Fruit fly (Drosophila melanogaster): Measurements from ENCODE around the gene Syx7.

Gene Syx7

DNA sequence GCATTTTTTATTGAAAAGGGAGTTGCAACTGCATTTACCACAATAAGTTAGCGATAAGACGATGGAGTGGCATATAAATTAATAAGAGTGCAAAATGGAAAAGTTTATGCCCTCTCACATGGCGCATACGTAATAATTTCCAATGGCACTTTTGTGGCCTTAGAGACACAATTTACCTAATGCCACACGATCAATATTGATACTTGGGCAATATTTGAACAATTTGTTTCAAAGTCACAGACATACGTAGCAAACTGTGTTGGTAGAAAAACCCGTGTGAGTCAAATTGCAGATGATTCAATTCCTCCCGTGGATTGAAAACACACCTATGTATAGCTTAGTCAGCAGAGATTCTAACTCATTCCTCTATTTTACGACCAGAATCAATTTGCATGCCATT lies 33.5 kb upstream of the Syx7 start (continued):
- TF ChIP-seq esg (GFP tag; conservative IDR thresholded peaks at IDR 0.05) (no peak), Asciz (GFP tag; optimal IDR thresholded peaks at IDR 0.05) (peak; percentile 61), CG10565 (GFP tag; optimal IDR thresholded peaks at IDR 0.05) (no peak), Antp (GFP tag; optimal IDR thresholded peaks at IDR 0.05) (no peak), CG6689 (GFP tag; IDR thresholded peaks at IDR 0.05) (no peak), Rx (GFP tag; IDR thresholded peaks at IDR 0.05) (peak; percentile 25; the same call in 1 of the 2 replicates), stc (GFP tag; IDR thresholded peaks at IDR 0.05) (peak; percentile 45; the same call in 1 of the 2 replicates), gsb (GFP tag; IDR thresholded peaks at IDR 0.05) (no peak), pan (optimal IDR thresholded peaks at IDR 0.05) (no peak), pan (GFP tag; optimal IDR thresholded peaks at IDR 0.05 in 1 of 2, IDR thresholded peaks at IDR 0.05 in 1 of 2) (peak in 1 of 2 experiments; percentile 8), CG17359 (tag; optimal IDR thresholded peaks at IDR 0.05) (peak; percentile 38), kni (GFP tag; optimal IDR thresholded peaks at IDR 0.05) (no peak), zfh2 (GFP tag; optimal IDR thresholded peaks at IDR 0.05) (no peak), CG18262 (tag; optimal IDR thresholded peaks at IDR 0.05) (no peak), dimm (GFP tag; IDR thresholded peaks at IDR 0.05) (no peak), CG18619 (GFP tag; optimal IDR thresholded peaks at IDR 0.05) (peak; percentile 16), CG10366 (GFP tag; IDR thresholded peaks at IDR 0.05) (no peak), so (GFP tag; IDR thresholded peaks at IDR 0.05) (no peak), CG11456 (GFP tag; IDR thresholded peaks at IDR 0.05) (no peak), sna (GFP tag; IDR thresholded peaks at IDR 0.05; ENCODE audit: partially characterized antibody) (no peak), BEAF-32 (GFP tag; optimal IDR thresholded peaks at IDR 0.05) (no peak), CG31365 (tag; optimal IDR thresholded peaks at IDR 0.05) (no peak), caup (GFP tag; optimal IDR thresholded peaks at IDR 0.05; ENCODE audit: severe bottlenecking) (peak; percentile 17), CG12769 (tag; optimal IDR thresholded peaks at IDR 0.05) (peak; percentile 20), CG10274 (GFP tag; optimal IDR thresholded peaks at IDR 0.05) (no peak), CG33213 (GFP tag; optimal IDR thresholded peaks at IDR 0.05) (no peak), CG17802 (tag; optimal IDR thresholded peaks at IDR 0.05) (no peak), lov (optimal IDR thresholded peaks at IDR 0.05) (no peak), lov (GFP tag; IDR thresholded peaks at IDR 0.05) (no peak), CG15011 (GFP tag; optimal IDR thresholded peaks at IDR 0.05) (no peak), CG7372 (GFP tag; IDR thresholded peaks at IDR 0.05) (no peak), CG18599 (GFP tag; optimal IDR thresholded peaks at IDR 0.05) (peak; percentile 58), CG15514 (GFP tag; optimal IDR thresholded peaks at IDR 0.05) (peak; percentile 46), CG11696 (GFP tag; IDR thresholded peaks at IDR 0.05) (peak; percentile 37; the same call in 1 of the 2 replicates), wek (GFP tag; optimal IDR thresholded peaks at IDR 0.05) (peak; percentile 69), odd (GFP tag; optimal IDR thresholded peaks at IDR 0.05) (peak; percentile 32), CG2202 (tag; optimal IDR thresholded peaks at IDR 0.05) (no peak), bsh (GFP tag; optimal IDR thresholded peaks at IDR 0.05) (peak in 1 of 2 experiments; percentile 13), Poxn (GFP tag; IDR thresholded peaks at IDR 0.05) (no peak), CG6765 (GFP tag; optimal IDR thresholded peaks at IDR 0.05) (peak; percentile 41), inv (GFP tag; IDR thresholded peaks at IDR 0.05; ENCODE audit: partially characterized antibody) (no peak), Doc2 (GFP tag; IDR thresholded peaks at IDR 0.05) (no peak), cwo (GFP tag; optimal IDR thresholded peaks at IDR 0.05) (peak; percentile 5), ind (GFP tag; optimal IDR thresholded peaks at IDR 0.05) (no peak), CG4404 (GFP tag; IDR thresholded peaks at IDR 0.05) (no peak), ci (GFP tag; IDR thresholded peaks at IDR 0.05) (0 out of 3 replicates have a peak, but pooled peaks have one; percentile 39), fru (optimal IDR thresholded peaks at IDR 0.05) (no peak), B-H1 (GFP tag; IDR thresholded peaks at IDR 0.05) (no peak), CG17568 (GFP tag; optimal IDR thresholded peaks at IDR 0.05) (peak; percentile 30), pum (GFP tag; optimal IDR thresholded peaks at IDR 0.05) (no peak), hkb (optimal IDR thresholded peaks at IDR 0.05) (no peak), hkb (GFP tag; IDR thresholded peaks at IDR 0.05) (peak; percentile 74)
